Worm (Caenorhabditis elegans) whole organism, L4/young adult: Measurements from ENCODE around the gene T20D3.14.

Experiments used
- W03F9.2 ChIP-seq: fragments of 150-350 bp; optimal IDR thresholded peaks from 2 replicates; lab custom pipeline; 2014; ENCODE audit warnings: missing biosample characterization, missing genetic modification characterization
- him-1 ChIP-seq: sonication (generic microtip); optimal IDR thresholded peaks from 2 replicates; lab custom pipeline; 2016; ENCODE audit warnings: missing genotype, missing genetic modification reagents, missing genetic modification characterization, missing compliant biosample characterization

- TF ChIP-seq him-1 (tag; lab: Kevin White, UChicago), result no peak
- TF ChIP-seq W03F9.2 (tag; lab: Kevin White, UChicago), result no peak
Measured at ce11 chrIV:9323989-9324506, 11.7 kb downstream of the T20D3.14 start, which contains the start of the genes nspg-11 and F49C12.15.
